Worm (Caenorhabditis elegans) whole organism, L2 larva: ENCODE results near the gene C01G12.9.

Experiments
- C34F6.9 ChIP-seq: fragments of 150-350 bp; optimal IDR thresholded peaks from 2 replicates; lab custom pipeline; 2014; ENCODE audit warnings: missing biosample characterization, missing genetic modification characterization
- F13H6.1 ChIP-seq: sonication (generic microtip); optimal IDR thresholded peaks from 2 replicates; lab custom pipeline; 2016; ENCODE audit warnings: missing genetic modification characterization, missing compliant biosample characterization
- R02D3.7 ChIP-seq: fragments of 150-350 bp; optimal IDR thresholded peaks from 2 replicates; lab custom pipeline; 2014; ENCODE audit warnings: missing biosample characterization, missing genetic modification characterization
- Y55F3AM.14 ChIP-seq: fragments of 200-800 bp; sonication (Bioruptor generic); optimal IDR thresholded peaks from 2 replicates; lab custom pipeline; 2018; ENCODE audit warnings: mild to moderate bottlenecking, missing genetic modification characterization, missing compliant biosample characterization
- ZK546.5 ChIP-seq: sonication (generic microtip); optimal IDR thresholded peaks from 2 replicates; lab custom pipeline; 2017; ENCODE audit warnings: missing biosample characterization, missing genetic modification characterization
- ama-1 ChIP-seq: fragments of 150-350 bp; optimal IDR thresholded peaks from 2 replicates; lab custom pipeline; 2018; ENCODE audit warnings: inconsistent platforms
- ceh-16 ChIP-seq: fragments of 150-350 bp; optimal IDR thresholded peaks from 2 replicates; lab custom pipeline; 2014; ENCODE audit warnings: missing biosample characterization, missing genetic modification characterization
- crh-2 ChIP-seq: sonication (generic microtip); optimal IDR thresholded peaks from 2 replicates; lab custom pipeline; 2017; ENCODE audit warnings: missing biosample characterization, missing genetic modification characterization
- egl-27 ChIP-seq: sonication (generic microtip); optimal IDR thresholded peaks from 3 replicates; lab custom pipeline; 2017; ENCODE audit warnings: missing biosample characterization, missing genetic modification reagents, missing genetic modification characterization
- elt-3 ChIP-seq: sonication (generic microtip); optimal IDR thresholded peaks from 2 replicates; lab custom pipeline; 2017; ENCODE audit warnings: missing biosample characterization, missing genetic modification characterization
- fos-1 ChIP-seq: fragments of 150-350 bp; optimal IDR thresholded peaks from 2 replicates; lab custom pipeline; 2014; ENCODE audit warnings: missing biosample characterization, missing genetic modification characterization
- gmeb-1 ChIP-seq: fragments of 150-350 bp; optimal IDR thresholded peaks from 2 replicates; lab custom pipeline; 2014; ENCODE audit warnings: missing biosample characterization, missing genetic modification characterization
- lin-13 ChIP-seq: fragments of 150-350 bp; optimal IDR thresholded peaks from 2 replicates; lab custom pipeline; 2014; ENCODE audit warnings: missing biosample characterization, missing genetic modification reagents, missing genetic modification characterization
- lsy-2 ChIP-seq, 2 experiments: fragments of 150-350 bp in 1 of 2; sonication (generic microtip) in 1 of 2; optimal IDR thresholded peaks; 2 replicates each; lab custom pipeline; 2014 to 2017; ENCODE audit warnings: missing biosample characterization in 2 of 2, missing genetic modification characterization in 2 of 2
- mab-5 ChIP-seq: fragments of 150-350 bp; optimal IDR thresholded peaks from 2 replicates; lab custom pipeline; 2014; ENCODE audit warnings: missing biosample characterization, missing genetic modification characterization
- mdl-1 ChIP-seq, 2 experiments: fragments of 150-350 bp in 1 of 2; sonication (generic microtip) in 1 of 2; optimal IDR thresholded peaks; 2 replicates each; lab custom pipeline; 2017; ENCODE audit warnings: missing biosample characterization in 2 of 2, missing genetic modification characterization in 2 of 2
- nhr-10 ChIP-seq: sonication (generic microtip); optimal IDR thresholded peaks from 2 replicates; lab custom pipeline; 2017; ENCODE audit warnings: missing biosample characterization, missing genetic modification characterization
- nhr-11 ChIP-seq: fragments of 150-350 bp; optimal IDR thresholded peaks from 2 replicates; lab custom pipeline; 2014; ENCODE audit warnings: missing biosample characterization, missing genetic modification characterization
- nhr-12 ChIP-seq: fragments of 150-350 bp; optimal IDR thresholded peaks from 2 replicates; lab custom pipeline; 2014; ENCODE audit warnings: missing biosample characterization, missing genetic modification characterization
- nhr-129 ChIP-seq: fragments of 150-350 bp; optimal IDR thresholded peaks from 2 replicates; lab custom pipeline; 2014; ENCODE audit warnings: missing biosample characterization, missing genetic modification characterization
- nhr-21 ChIP-seq: fragments of 150-350 bp; optimal IDR thresholded peaks from 2 replicates; lab custom pipeline; 2014; ENCODE audit warnings: missing biosample characterization, missing genetic modification characterization
- nhr-23 ChIP-seq: fragments of 150-350 bp; optimal IDR thresholded peaks from 2 replicates; lab custom pipeline; 2014; ENCODE audit warnings: missing biosample characterization, missing genetic modification reagents, missing genetic modification characterization
- nhr-237 ChIP-seq: fragments of 150-350 bp; optimal IDR thresholded peaks from 2 replicates; lab custom pipeline; 2014; ENCODE audit warnings: missing biosample characterization, missing genetic modification characterization
- nhr-25 ChIP-seq: fragments of 150-350 bp; sonication (generic microtip); optimal IDR thresholded peaks from 3 replicates; lab custom pipeline; 2014; ENCODE audit warnings: missing biosample characterization, missing genetic modification characterization
- nhr-6 ChIP-seq: fragments of 150-350 bp; optimal IDR thresholded peaks from 2 replicates; lab custom pipeline; 2014; ENCODE audit warnings: missing biosample characterization, missing genetic modification characterization
- nhr-77 ChIP-seq: fragments of 150-350 bp; optimal IDR thresholded peaks from 2 replicates; lab custom pipeline; 2014; ENCODE audit warnings: missing biosample characterization, missing genetic modification characterization
- sem-4 ChIP-seq: fragments of 150-350 bp; optimal IDR thresholded peaks from 2 replicates; lab custom pipeline; 2014; ENCODE audit warnings: missing biosample characterization, missing genetic modification reagents, missing genetic modification characterization
- sma-3 ChIP-seq: sonication (generic microtip); optimal IDR thresholded peaks from 2 replicates; lab custom pipeline; 2016; ENCODE audit warnings: missing genetic modification reagents, missing genetic modification characterization, missing compliant biosample characterization
- snpc-4 ChIP-seq: fragments of 150-350 bp; optimal IDR thresholded peaks from 2 replicates; lab custom pipeline; 2014; ENCODE audit warnings: missing biosample characterization, missing genetic modification characterization
- unc-55 ChIP-seq: fragments of 150-350 bp; sonication (generic microtip); optimal IDR thresholded peaks from 3 replicates; lab custom pipeline; 2014; ENCODE audit warnings: missing biosample characterization, missing genetic modification reagents, missing genetic modification characterization
- unc-62 ChIP-seq: fragments of 150-350 bp; optimal IDR thresholded peaks from 2 replicates; lab custom pipeline; 2014; ENCODE audit warnings: missing biosample characterization, missing genetic modification reagents, missing genetic modification characterization
- zag-1 ChIP-seq: fragments of 150-350 bp; optimal IDR thresholded peaks from 2 replicates; lab custom pipeline; 2014; ENCODE audit warnings: missing biosample characterization, missing genetic modification characterization
- ztf-1 ChIP-seq: fragments of 200-800 bp; sonication (Bioruptor generic); conservative IDR thresholded peaks from 2 replicates; pipeline ENCODE4 v1.3.6; 2022; ENCODE audit warnings: missing genetic modification characterization, missing compliant biosample characterization
- ztf-11 ChIP-seq: sonication (generic microtip); optimal IDR thresholded peaks from 2 replicates; lab custom pipeline; 2017; ENCODE audit warnings: missing biosample characterization, missing genetic modification characterization
- ztf-4 ChIP-seq: fragments of 150-350 bp; optimal IDR thresholded peaks from 2 replicates; lab custom pipeline; 2014; ENCODE audit warnings: missing biosample characterization, missing genetic modification characterization

Gene C01G12.9

DNA sequence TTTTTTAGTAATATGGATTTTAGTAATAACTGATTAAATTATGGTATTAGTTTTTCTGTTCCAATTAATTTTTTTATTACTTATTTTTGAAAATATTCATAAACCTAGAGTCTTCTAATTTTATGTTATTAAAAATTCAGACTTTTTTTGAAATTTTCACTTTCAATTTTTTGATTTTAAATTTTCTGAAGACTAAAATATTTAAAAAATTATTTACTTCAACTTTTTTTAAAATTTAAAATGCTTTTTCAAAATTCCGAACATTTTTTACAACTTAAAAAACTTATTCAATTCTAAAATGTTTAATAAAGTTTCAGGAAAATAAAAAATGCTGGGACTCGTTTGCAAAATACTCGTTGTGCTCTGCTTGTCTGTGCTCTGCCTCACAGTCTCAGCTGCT, 28.2 kb upstream of the C01G12.9 start, which contains the start of gene nlp-41:
TSS of gene nlp-41 (plus strand) at position 301 of the 400 bp plus-strand sequence.
- no peak for TF ChIP-seq ama-1 (lab: Kevin White, UChicago)
- TF ChIP-seq nhr-21 (tag; lab: Kevin White, UChicago) = no peak
- TF ChIP-seq nhr-23 (tag; lab: Kevin White, UChicago) = no peak
- no peak for TF ChIP-seq C34F6.9
- no peak for TF ChIP-seq ztf-1 (GFP tag; lab: Robert Waterston, UW)
- no peak for TF ChIP-seq fos-1 (tag; lab: Kevin White, UChicago)
- TF ChIP-seq zag-1 = no peak
- TF ChIP-seq R02D3.7 (tag; lab: Kevin White, UChicago) = no peak
- TF ChIP-seq, all 48 proteins: peak for 0

DNA sequence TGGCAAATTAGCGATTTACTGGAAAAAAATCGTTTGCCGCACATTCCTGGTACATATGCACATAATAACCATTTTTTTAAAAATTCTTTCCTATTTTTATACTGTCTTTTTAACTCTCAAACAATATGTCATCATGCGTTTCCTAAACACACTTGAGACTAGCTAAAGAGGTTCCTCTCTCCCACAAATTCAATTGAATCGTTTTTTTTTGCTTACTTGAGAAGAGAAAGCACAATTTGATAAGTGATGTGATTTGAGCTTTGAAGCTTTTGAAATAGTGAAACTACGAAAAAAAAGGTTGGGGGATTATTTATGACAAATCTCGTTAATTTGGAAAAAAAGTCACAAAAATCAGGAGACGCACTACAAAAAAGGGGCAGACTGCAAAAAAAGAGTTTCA, 23.8 kb upstream of the C01G12.9 start:
- TF ChIP-seq lin-13 (no peak), elt-3 (tag; lab: Kevin White, UChicago) (no peak), mab-5 (tag; lab: Kevin White, UChicago) (no peak), ztf-11 (tag; lab: Kevin White, UChicago) (no peak), lsy-2 (tag; optimal IDR thresholded peaks at IDR 0.05; lab: Kevin White, UChicago) (no peak), sma-3 (no peak), unc-62 (no peak), C34F6.9 (no peak), ceh-16 (tag; lab: Kevin White, UChicago) (no peak), nhr-12 (no peak), nhr-25 (no peak), Y55F3AM.14 (no peak), nhr-6 (tag; lab: Kevin White, UChicago) (no peak), nhr-10 (tag; lab: Kevin White, UChicago) (no peak), mdl-1 (tag; optimal IDR thresholded peaks at IDR 0.05; lab: Kevin White, UChicago) (no peak), egl-27 (tag; lab: Kevin White, UChicago) (no peak), nhr-11 (no peak)

DNA sequence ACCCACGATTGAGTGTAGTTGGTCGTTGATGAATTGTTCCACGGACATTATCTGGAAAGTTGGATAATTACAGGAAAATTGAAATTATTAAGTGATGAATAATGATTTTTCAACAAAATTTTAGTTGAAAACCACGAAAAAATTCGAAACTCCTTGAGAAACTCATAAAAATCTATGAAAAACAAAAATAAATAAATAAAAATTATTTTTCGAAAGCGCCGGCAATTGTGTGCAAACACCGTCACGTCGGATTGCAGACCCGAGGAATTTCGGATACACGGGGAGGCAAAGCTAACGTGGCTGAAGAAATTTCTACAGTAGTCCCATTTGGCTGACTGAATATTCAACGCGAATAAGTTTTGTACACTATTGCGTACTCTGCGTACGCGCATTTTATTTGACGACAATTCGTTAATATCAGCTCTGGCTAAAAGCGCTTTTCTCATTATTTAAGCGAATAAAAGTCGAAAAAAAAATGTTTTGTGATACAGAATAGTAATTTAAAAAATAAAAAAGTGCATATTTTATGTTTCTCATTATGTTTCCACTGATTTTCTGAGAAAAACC, 17.2 kb upstream of the C01G12.9 start, which contains the start of gene mog-4:
TSS of gene mog-4 (minus strand) at position 51 of the 567 bp plus-strand sequence.
- TF ChIP-seq lsy-2 (tag; optimal IDR thresholded peaks at IDR 0.05; lab: Kevin White, UChicago) (peak; percentile 96 to 99), sem-4 (peak; percentile 17), mdl-1 (tag; optimal IDR thresholded peaks at IDR 0.05; lab: Kevin White, UChicago) (peak in 1 of 2 experiments; percentile 80), nhr-129 (tag; lab: Kevin White, UChicago) (peak; percentile 69), crh-2 (peak; percentile 87), ZK546.5 (tag; lab: Kevin White, UChicago) (peak; percentile 74), Y55F3AM.14 (peak; percentile 87), sma-3 (peak; percentile 99), C34F6.9 (peak; percentile 85), zag-1 (peak; percentile 56), nhr-6 (tag; lab: Kevin White, UChicago) (peak; percentile 73), mab-5 (tag; lab: Kevin White, UChicago) (peak; percentile 67), nhr-21 (tag; lab: Kevin White, UChicago) (peak; percentile 91), nhr-237 (tag; lab: Kevin White, UChicago) (peak; percentile 67), F13H6.1 (tag; lab: Kevin White, UChicago) (peak; percentile 94), lin-13 (peak; percentile 92), R02D3.7 (tag; lab: Kevin White, UChicago) (peak; percentile 21), nhr-77 (tag; lab: Kevin White, UChicago) (peak; percentile 92), gmeb-1 (tag; lab: Kevin White, UChicago) (peak; percentile 81), snpc-4 (tag; lab: Kevin White, UChicago) (peak; percentile 60), unc-55 (GFP tag; lab: Kevin White, UChicago) (peak; percentile 84), fos-1 (tag; lab: Kevin White, UChicago) (peak; percentile 81), nhr-25 (peak; percentile 87), ztf-4 (peak; percentile 46)

DNA sequence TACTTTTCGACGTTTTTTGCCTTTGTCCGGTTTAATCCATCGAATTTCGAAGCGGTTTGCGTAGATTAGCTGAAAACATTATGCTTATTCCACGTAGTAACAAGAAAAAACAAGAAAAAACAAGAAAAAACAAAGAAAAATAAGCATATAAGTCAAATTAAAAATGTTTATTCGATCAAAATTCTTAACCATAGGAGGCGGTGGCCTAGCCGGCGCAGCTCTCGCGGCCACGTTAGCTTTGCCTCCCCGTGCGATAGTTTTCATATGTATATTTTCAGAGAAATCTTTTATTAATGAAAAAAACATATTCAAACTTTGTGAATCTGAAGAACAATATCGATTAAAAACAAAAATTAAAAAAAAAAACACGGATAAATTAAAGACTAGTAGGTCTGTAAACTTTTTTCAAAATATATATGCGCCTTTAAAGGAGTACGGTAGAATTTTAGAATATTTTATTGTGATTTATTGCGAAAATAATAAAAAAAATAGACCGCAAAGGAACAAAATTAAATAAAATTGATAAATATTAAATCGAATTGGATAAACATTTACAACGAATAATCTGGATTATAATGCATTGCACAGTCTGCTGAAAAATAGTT, 14.9 kb upstream of the C01G12.9 start:
- TF ChIP-seq sma-3 (peak; percentile 27), unc-55 (GFP tag; lab: Kevin White, UChicago) (peak; percentile 23), lsy-2 (tag; optimal IDR thresholded peaks at IDR 0.05; lab: Kevin White, UChicago) (peak; percentile 16 to 93)
